Worm (Caenorhabditis elegans): Measurements from ENCODE around the gene fbxa-174.

ce11 chrV:17595691-17596090 lies 37.4 kb upstream of the fbxa-174 start:
- TF ChIP-seq ceh-28 (tag; optimal IDR thresholded peaks at IDR 0.05) (no peak), pqm-1 (tag; optimal IDR thresholded peaks at IDR 0.05) (no peak), skn-1 (tag; optimal IDR thresholded peaks at IDR 0.05) (no peak), nhr-11 (tag; optimal IDR thresholded peaks at IDR 0.05) (no peak), lsy-12 (tag; optimal IDR thresholded peaks at IDR 0.05) (no peak), unc-39 (tag; optimal IDR thresholded peaks at IDR 0.05) (no peak), pha-4 (tag; optimal IDR thresholded peaks at IDR 0.05) (no peak), elt-1 (tag; optimal IDR thresholded peaks at IDR 0.05) (no peak), snpc-4 (tag; optimal IDR thresholded peaks at IDR 0.05) (no peak), lin-15B (tag; optimal IDR thresholded peaks at IDR 0.05) (no peak), unc-62 (GFP tag; optimal IDR thresholded peaks at IDR 0.05) (no peak)
